Worm (Caenorhabditis elegans) whole organism, young adult: ENCODE results near the gene col-17.

Experiments used
- B0035.1 ChIP-seq: sonication (generic microtip); optimal IDR thresholded peaks from 2 replicates; lab custom pipeline; 2016; ENCODE audit warnings: missing genetic modification characterization, mild to moderate bottlenecking, missing compliant biosample characterization, missing genotype, missing genetic modification reagents
- C06A6.2 ChIP-seq: fragments of 200-800 bp; sonication (Bioruptor generic); conservative IDR thresholded peaks from 2 replicates; pipeline ENCODE4 v1.3.6; 2022; ENCODE audit warnings: missing genetic modification characterization, missing compliant biosample characterization
- D2030.7 ChIP-seq: fragments of 200-800 bp; sonication (Bioruptor generic); IDR thresholded peaks from 2 replicates; pipeline ENCODE4 v1.3.6; 2022; ENCODE audit warnings: missing genetic modification reagents, missing genetic modification characterization, missing compliant biosample characterization
- F10E7.11 ChIP-seq: sonication (generic microtip); optimal IDR thresholded peaks from 2 replicates; lab custom pipeline; 2017; ENCODE audit warnings: mild to moderate bottlenecking, missing genetic modification characterization, moderate library complexity, missing compliant biosample characterization
- F37B4.10 ChIP-seq: fragments of 200-800 bp; sonication (Bioruptor generic); IDR thresholded peaks from 2 replicates; pipeline ENCODE4 v1.3.6; 2022; ENCODE audit warnings: missing genetic modification characterization, missing compliant biosample characterization
- F39B2.1 ChIP-seq: fragments of 200-800 bp; sonication (Bioruptor generic); IDR thresholded peaks from 2 replicates; pipeline ENCODE4 v1.3.6; 2022; ENCODE audit warnings: missing genetic modification reagents, missing genetic modification characterization, missing compliant biosample characterization
- F55B11.4 ChIP-seq: sonication (generic microtip); optimal IDR thresholded peaks from 2 replicates; lab custom pipeline; 2016; ENCODE audit warnings: missing compliant biosample characterization, missing genetic modification characterization, borderline replicate concordance; ENCODE audit not compliant: insufficient read depth
- K12H6.12 ChIP-seq: fragments of 200-800 bp; sonication (Bioruptor generic); optimal IDR thresholded peaks from 2 replicates; lab custom pipeline; 2018; ENCODE audit warnings: mild to moderate bottlenecking, missing genetic modification characterization, missing compliant biosample characterization
- T07F8.4 ChIP-seq: sonication (generic microtip); optimal IDR thresholded peaks from 2 replicates; lab custom pipeline; 2016; ENCODE audit warnings: mild to moderate bottlenecking, missing genetic modification characterization, moderate library complexity, missing compliant biosample characterization
- T26A5.8 ChIP-seq: sonication (generic microtip); optimal IDR thresholded peaks from 2 replicates; lab custom pipeline; 2016; ENCODE audit warnings: missing genetic modification characterization, missing compliant biosample characterization
- Y53G8AR.9 ChIP-seq: fragments of 200-800 bp; sonication (Bioruptor generic); conservative IDR thresholded peaks from 2 replicates; pipeline ENCODE4 v1.3.6; 2022; ENCODE audit warnings: missing genetic modification reagents, missing genetic modification characterization, missing compliant biosample characterization
- Y56A3A.18 ChIP-seq: fragments of 200-800 bp; sonication (Bioruptor generic); IDR thresholded peaks from 2 replicates; pipeline ENCODE4 v1.3.6; 2022; ENCODE audit warnings: missing genetic modification reagents, missing genetic modification characterization, missing compliant biosample characterization
- Y95B8A.8 ChIP-seq: fragments of 200-800 bp; sonication (Bioruptor generic); IDR thresholded peaks from 2 replicates; pipeline ENCODE4 v1.3.6; 2022; ENCODE audit warnings: missing genetic modification reagents, missing genetic modification characterization, missing compliant biosample characterization
- aptf-2 ChIP-seq: fragments of 200-800 bp; sonication (Bioruptor generic); conservative IDR thresholded peaks from 2 replicates; pipeline ENCODE4 v1.3.6; 2022; ENCODE audit warnings: missing genetic modification reagents, missing genetic modification characterization, missing compliant biosample characterization
- attf-3 ChIP-seq: fragments of 200-800 bp; sonication (Bioruptor generic); conservative IDR thresholded peaks from 2 replicates; pipeline ENCODE4 v1.3.6; 2022; ENCODE audit warnings: missing genetic modification reagents, missing genetic modification characterization, missing compliant biosample characterization
- bed-1 ChIP-seq: fragments of 200-800 bp; sonication (Bioruptor generic); IDR thresholded peaks from 2 replicates; pipeline ENCODE4 v1.3.6; 2022; ENCODE audit warnings: missing genetic modification reagents, missing genetic modification characterization, missing compliant biosample characterization
- cebp-2 ChIP-seq: fragments of 200-800 bp; sonication (Bioruptor generic); IDR thresholded peaks from 2 replicates; pipeline ENCODE4 v1.3.6; 2022; ENCODE audit warnings: missing genetic modification characterization, missing compliant biosample characterization
- ceh-79 ChIP-seq: sonication (generic microtip); optimal IDR thresholded peaks from 2 replicates; lab custom pipeline; 2017; ENCODE audit warnings: mild to moderate bottlenecking, missing genetic modification characterization, missing compliant biosample characterization
- ceh-91 ChIP-seq: fragments of 200-800 bp; sonication (Bioruptor generic); IDR thresholded peaks from 2 replicates; pipeline ENCODE4 v1.3.6; 2022; ENCODE audit warnings: missing genetic modification reagents, missing genetic modification characterization, missing compliant biosample characterization
- egl-18 ChIP-seq: fragments of 200-800 bp; sonication (Bioruptor generic); IDR thresholded peaks from 2 replicates; pipeline ENCODE4 v1.3.6; 2022; ENCODE audit warnings: missing genetic modification reagents, missing genetic modification characterization, missing compliant biosample characterization
- ets-4 ChIP-seq: fragments of 200-800 bp; sonication (Bioruptor generic); optimal IDR thresholded peaks from 2 replicates; lab custom pipeline; 2018; ENCODE audit warnings: mild to moderate bottlenecking, missing genetic modification characterization, missing compliant biosample characterization
- gei-17 ChIP-seq: fragments of 200-800 bp; sonication (Bioruptor generic); optimal IDR thresholded peaks from 2 replicates; lab custom pipeline; 2018; ENCODE audit warnings: mild to moderate bottlenecking, missing genetic modification characterization, missing compliant biosample characterization
- him-1 ChIP-seq: sonication (generic microtip); optimal IDR thresholded peaks from 2 replicates; lab custom pipeline; 2016; ENCODE audit warnings: missing genotype, missing genetic modification reagents, missing genetic modification characterization, missing compliant biosample characterization
- hmg-1.2 ChIP-seq: fragments of 200-800 bp; sonication (Bioruptor generic); IDR thresholded peaks from 2 replicates; pipeline ENCODE4 v1.3.6; 2022; ENCODE audit warnings: missing genetic modification reagents, missing genetic modification characterization, missing compliant biosample characterization
- lin-35 ChIP-seq, 3 experiments: fragments of 150-350 bp in 2 of 3; sonication (generic microtip) in 1 of 3; optimal IDR thresholded peaks; 2 replicates each; lab custom pipeline; 2014 to 2018; ENCODE audit warnings: missing biosample characterization in 3 of 3, missing genetic modification characterization in 3 of 3, missing genetic modification reagents in 3 of 3
- lin-54 ChIP-seq: fragments of 200-800 bp; sonication (Bioruptor generic); optimal IDR thresholded peaks from 2 replicates; lab custom pipeline; 2018; ENCODE audit warnings: mild to moderate bottlenecking, missing genetic modification characterization, missing compliant biosample characterization
- lsy-27 ChIP-seq: sonication (generic microtip); optimal IDR thresholded peaks from 2 replicates; lab custom pipeline; 2017; ENCODE audit warnings: missing genetic modification characterization, mild to moderate bottlenecking, missing compliant biosample characterization, antibody characterized with exemption, missing genotype, borderline replicate concordance; ENCODE audit not compliant: insufficient read depth
- madf-10 ChIP-seq: sonication (generic microtip); optimal IDR thresholded peaks from 2 replicates; lab custom pipeline; 2016; ENCODE audit warnings: mild to moderate bottlenecking, missing genetic modification characterization, missing compliant biosample characterization
- mcd-1 ChIP-seq: fragments of 200-800 bp; sonication (Bioruptor generic); IDR thresholded peaks from 2 replicates; pipeline ENCODE4 v1.3.6; 2022; ENCODE audit warnings: missing genetic modification reagents, missing genetic modification characterization, missing compliant biosample characterization
- mel-28 ChIP-seq: sonication (generic microtip); optimal IDR thresholded peaks from 2 replicates; lab custom pipeline; 2016; ENCODE audit warnings: borderline replicate concordance, mild to moderate bottlenecking, missing genetic modification characterization, missing compliant biosample characterization
- nfya-2 ChIP-seq: fragments of 200-800 bp; sonication (Bioruptor generic); IDR thresholded peaks from 2 replicates; pipeline ENCODE4 v1.3.6; 2022; ENCODE audit warnings: missing genetic modification reagents, missing genetic modification characterization, missing compliant biosample characterization
- nfyb-1 ChIP-seq: fragments of 200-800 bp; sonication (Bioruptor generic); IDR thresholded peaks from 2 replicates; pipeline ENCODE4 v1.3.6; 2022; ENCODE audit warnings: missing genetic modification reagents, missing genetic modification characterization, missing compliant biosample characterization
- nhr-27 ChIP-seq: fragments of 200-800 bp; sonication (Bioruptor generic); optimal IDR thresholded peaks from 2 replicates; lab custom pipeline; 2018; ENCODE audit warnings: mild to moderate bottlenecking, missing genetic modification characterization, moderate library complexity, missing compliant biosample characterization
- nhr-80 ChIP-seq: sonication (generic microtip); optimal IDR thresholded peaks from 2 replicates; lab custom pipeline; 2016; ENCODE audit warnings: missing genetic modification characterization, missing compliant biosample characterization
- rcor-1 ChIP-seq: fragments of 200-800 bp; sonication (Bioruptor generic); IDR thresholded peaks from 2 replicates; pipeline ENCODE4 v1.3.6; 2022; ENCODE audit warnings: missing genetic modification reagents, missing genetic modification characterization, missing compliant biosample characterization
- sdz-38 ChIP-seq: sonication (generic microtip); optimal IDR thresholded peaks from 2 replicates; lab custom pipeline; 2016; ENCODE audit warnings: missing genotype, missing genetic modification characterization, missing compliant biosample characterization
- snpc-1.3 ChIP-seq: sonication (generic microtip); optimal IDR thresholded peaks from 2 replicates; lab custom pipeline; 2017; ENCODE audit warnings: missing genetic modification characterization, mild to moderate bottlenecking, missing compliant biosample characterization, antibody characterized with exemption, moderate library complexity, missing genotype, missing genetic modification reagents; ENCODE audit not compliant: insufficient read depth
- snpc-3.4 ChIP-seq: sonication (generic microtip); optimal IDR thresholded peaks from 2 replicates; lab custom pipeline; 2017; ENCODE audit warnings: missing genetic modification characterization, mild to moderate bottlenecking, missing compliant biosample characterization, antibody characterized with exemption, moderate library complexity, missing genotype, missing genetic modification reagents
- sptf-2 ChIP-seq: fragments of 200-800 bp; sonication (Bioruptor generic); optimal IDR thresholded peaks from 2 replicates; lab custom pipeline; 2018; ENCODE audit warnings: mild to moderate bottlenecking, missing genetic modification characterization, missing compliant biosample characterization
- tbp1 ChIP-seq: fragments of 200-800 bp; sonication (Bioruptor generic); optimal IDR thresholded peaks from 2 replicates; lab custom pipeline; 2018; ENCODE audit warnings: mild to moderate bottlenecking, missing genetic modification characterization, missing compliant biosample characterization
- unc-130 ChIP-seq: sonication (generic microtip); optimal IDR thresholded peaks from 2 replicates; lab custom pipeline; 2016; ENCODE audit warnings: missing genetic modification reagents, missing genetic modification characterization, missing compliant biosample characterization
- xnd-1 ChIP-seq: sonication (generic microtip); optimal IDR thresholded peaks from 2 replicates; lab custom pipeline; 2016; ENCODE audit warnings: missing genotype, missing genetic modification reagents, missing genetic modification characterization, missing compliant biosample characterization
- zfh-2 ChIP-seq: fragments of 200-800 bp; sonication (Bioruptor generic); conservative IDR thresholded peaks from 2 replicates; pipeline ENCODE4 v1.3.6; 2022; ENCODE audit warnings: missing genetic modification reagents, missing genetic modification characterization, missing compliant biosample characterization
- ztf-18 ChIP-seq: sonication (generic microtip); optimal IDR thresholded peaks from 2 replicates; lab custom pipeline; 2016; ENCODE audit warnings: missing genotype, mild to moderate bottlenecking, missing genetic modification characterization, missing compliant biosample characterization
- ztf-22 ChIP-seq: fragments of 200-800 bp; sonication (Bioruptor generic); optimal IDR thresholded peaks from 2 replicates; lab custom pipeline; 2018; ENCODE audit warnings: mild to moderate bottlenecking, missing genetic modification characterization, moderate library complexity, missing compliant biosample characterization
- ztf-28 ChIP-seq: fragments of 200-800 bp; sonication (Bioruptor generic); IDR thresholded peaks from 2 replicates; pipeline ENCODE4 v1.3.6; 2022; ENCODE audit warnings: missing genetic modification reagents, missing genetic modification characterization, missing compliant biosample characterization

The col-17 gene

ce11 chrII:4902035-4902434 is 34.7 kb upstream of the col-17 start, which contains the start of gene R05F9.9 (continued):
- TF ChIP-seq Y95B8A.8 (GFP tag; lab: Robert Waterston, UW), result peak; percentile 62; the same call in 1 of the 2 replicates
- peak in 1 of 3 experiments; percentile 58 for TF ChIP-seq lin-35 (GFP tag; optimal IDR thresholded peaks at IDR 0.05; lab: Kevin White, UChicago)
- TF ChIP-seq zfh-2, result no peak
- peak; percentile 43 for TF ChIP-seq tbp1
- no peak for TF ChIP-seq nhr-27 (tag; lab: Kevin White, UChicago)
- TF ChIP-seq cebp-2 (GFP tag; lab: Robert Waterston, UW), result no peak
- TF ChIP-seq rcor-1 (GFP tag; lab: Robert Waterston, UW), result no peak
- peak; percentile 28 for TF ChIP-seq gei-17 (GFP tag; lab: Kevin White, UChicago)
- no peak for TF ChIP-seq attf-3 (GFP tag; lab: Robert Waterston, UW)
- no peak for TF ChIP-seq ets-4 (GFP tag; lab: Kevin White, UChicago)
- TF ChIP-seq egl-18 (GFP tag; lab: Robert Waterston, UW), result no peak
- TF ChIP-seq F39B2.1 (GFP tag; lab: Robert Waterston, UW), result 0 out of 2 replicates have a peak, but pooled peaks have one; percentile 15
- no peak for TF ChIP-seq snpc-3.4 (tag; lab: Kevin White, UChicago)
- no peak for TF ChIP-seq bed-1
- no peak for TF ChIP-seq ztf-22
- no peak for TF ChIP-seq B0035.1 (tag; lab: Kevin White, UChicago)
- no peak for TF ChIP-seq T07F8.4 (tag; lab: Kevin White, UChicago)
- peak; percentile 52; the same call in 1 of the 2 replicates for TF ChIP-seq mcd-1 (GFP tag; lab: Robert Waterston, UW)
- TF ChIP-seq unc-130 (GFP tag; lab: Kevin White, UChicago), result no peak
- TF ChIP-seq mel-28 (tag; lab: Kevin White, UChicago), result no peak
- no peak for TF ChIP-seq xnd-1 (tag; lab: Kevin White, UChicago)
- no peak for TF ChIP-seq sptf-2 (GFP tag; lab: Kevin White, UChicago)
- no peak for TF ChIP-seq D2030.7 (GFP tag; lab: Robert Waterston, UW)
- peak; percentile 8 for TF ChIP-seq snpc-1.3 (tag; lab: Kevin White, UChicago)
- no peak for TF ChIP-seq nfya-2 (GFP tag; lab: Robert Waterston, UW)
- TF ChIP-seq Y56A3A.18, result no peak
- TF ChIP-seq ztf-18 (tag; lab: Kevin White, UChicago), result no peak
- TF ChIP-seq ztf-28 (GFP tag; lab: Robert Waterston, UW), result no peak
- peak; percentile 86 for TF ChIP-seq Y53G8AR.9 (GFP tag; lab: Robert Waterston, UW)
- TF ChIP-seq C06A6.2 (GFP tag; lab: Robert Waterston, UW), result no peak
- no peak for TF ChIP-seq F55B11.4 (tag; lab: Kevin White, UChicago)
- TF ChIP-seq lin-54 (GFP tag; lab: Kevin White, UChicago), result peak; percentile 59
- TF ChIP-seq hmg-1.2, result no peak
- TF ChIP-seq ceh-79 (tag; lab: Kevin White, UChicago), result peak; percentile 12
- TF ChIP-seq nhr-80 (tag; lab: Kevin White, UChicago), result peak; percentile 17
- TF ChIP-seq nfyb-1 (GFP tag; lab: Robert Waterston, UW), result peak; percentile 52
- TF ChIP-seq F10E7.11 (tag; lab: Kevin White, UChicago), result no peak
- TF ChIP-seq madf-10 (tag; lab: Kevin White, UChicago), result peak; percentile 21
- TF ChIP-seq lsy-27, result no peak
- no peak for TF ChIP-seq K12H6.12
- TF ChIP-seq sdz-38 (tag; lab: Kevin White, UChicago), result no peak
- TF ChIP-seq ceh-91, result no peak
- no peak for TF ChIP-seq F37B4.10
- TF ChIP-seq T26A5.8 (tag; lab: Kevin White, UChicago), result no peak
- no peak for TF ChIP-seq him-1
- TF ChIP-seq aptf-2 (GFP tag; lab: Robert Waterston, UW), result no peak
